Worm (Caenorhabditis elegans) whole organism, early embryonic: ENCODE data around the gene H43E16.1.
"Not testable (repeated sequence)": the region's sequence is repeated elsewhere in the genome, so short reads cannot be mapped to it uniquely, and the experiment has no call there.

Experiments used
- B0310.2 ChIP-seq: sonication (generic microtip); optimal IDR thresholded peaks from 2 replicates; lab custom pipeline; 2016; ENCODE audit warnings: mild to moderate bottlenecking, missing genetic modification characterization, missing compliant biosample characterization
- F13C5.2 ChIP-seq: sonication (generic microtip); optimal IDR thresholded peaks from 2 replicates; lab custom pipeline; 2017; ENCODE audit warnings: mild to moderate bottlenecking, missing genetic modification characterization, inconsistent platforms, missing compliant biosample characterization
- aly-1 ChIP-seq: sonication (generic microtip); optimal IDR thresholded peaks from 2 replicates; lab custom pipeline; 2016; ENCODE audit warnings: missing genetic modification characterization, missing compliant biosample characterization
- ama-1 ChIP-seq: fragments of 150-350 bp; optimal IDR thresholded peaks from 2 replicates; lab custom pipeline; 2014
- ceh-13 ChIP-seq: fragments of 200-800 bp; sonication (Bioruptor generic); optimal IDR thresholded peaks from 2 replicates; lab custom pipeline; 2018; ENCODE audit warnings: mild to moderate bottlenecking, missing genetic modification characterization, missing compliant biosample characterization
- ceh-36 ChIP-seq: sonication (generic microtip); optimal IDR thresholded peaks from 2 replicates; lab custom pipeline; 2016; ENCODE audit warnings: missing genetic modification characterization, inconsistent platforms, missing compliant biosample characterization
- ets-7 ChIP-seq: sonication (generic microtip); optimal IDR thresholded peaks from 2 replicates; lab custom pipeline; 2016; ENCODE audit warnings: missing genotype, missing genetic modification characterization, missing compliant biosample characterization
- flt-1 ChIP-seq: fragments of 200-800 bp; sonication (Bioruptor generic); IDR thresholded peaks from 2 replicates; pipeline ENCODE4 v1.3.6; 2022; ENCODE audit warnings: missing genetic modification characterization, missing compliant biosample characterization
- hmbx-1 ChIP-seq: sonication (generic microtip); optimal IDR thresholded peaks from 2 replicates; lab custom pipeline; 2016; ENCODE audit warnings: mild to moderate bottlenecking, missing genetic modification characterization, missing compliant biosample characterization
- hmg-4 ChIP-seq: fragments of 200-800 bp; sonication (Bioruptor generic); optimal IDR thresholded peaks from 2 replicates; lab custom pipeline; 2018; ENCODE audit warnings: mild to moderate bottlenecking, missing genetic modification characterization, missing compliant biosample characterization
- hnd-1 ChIP-seq: sonication (generic microtip); optimal IDR thresholded peaks from 2 replicates; lab custom pipeline; 2016; ENCODE audit warnings: missing genetic modification characterization, missing compliant biosample characterization
- pes-1 ChIP-seq: fragments of 200-800 bp; sonication (Bioruptor generic); IDR thresholded peaks from 2 replicates; pipeline ENCODE4 v1.3.6; 2022; ENCODE audit warnings: missing genetic modification reagents, missing genetic modification characterization, missing compliant biosample characterization
- scrt-1 ChIP-seq: fragments of 200-800 bp; sonication (Bioruptor generic); IDR thresholded peaks from 2 replicates; pipeline ENCODE4 v1.3.6; 2022; ENCODE audit warnings: missing genetic modification characterization, missing compliant biosample characterization
- sea-1 ChIP-seq: fragments of 200-800 bp; sonication (Bioruptor generic); conservative IDR thresholded peaks from 2 replicates; pipeline ENCODE4 v1.3.6; 2022; ENCODE audit warnings: missing genetic modification characterization, missing compliant biosample characterization
- tbx-11 ChIP-seq: fragments of 200-800 bp; sonication (Bioruptor generic); IDR thresholded peaks from 2 replicates; pipeline ENCODE4 v1.3.6; 2022; ENCODE audit warnings: missing genetic modification characterization, missing compliant biosample characterization
- tbx-37 ChIP-seq: fragments of 200-800 bp; sonication (Bioruptor generic); conservative IDR thresholded peaks from 2 replicates; pipeline ENCODE4 v1.3.6; 2022; ENCODE audit warnings: missing genetic modification reagents, missing genetic modification characterization, missing compliant biosample characterization
- tra-4 ChIP-seq: sonication (generic microtip); optimal IDR thresholded peaks from 2 replicates; lab custom pipeline; 2017; ENCODE audit warnings: missing genetic modification characterization, missing compliant biosample characterization

Gene H43E16.1

DNA sequence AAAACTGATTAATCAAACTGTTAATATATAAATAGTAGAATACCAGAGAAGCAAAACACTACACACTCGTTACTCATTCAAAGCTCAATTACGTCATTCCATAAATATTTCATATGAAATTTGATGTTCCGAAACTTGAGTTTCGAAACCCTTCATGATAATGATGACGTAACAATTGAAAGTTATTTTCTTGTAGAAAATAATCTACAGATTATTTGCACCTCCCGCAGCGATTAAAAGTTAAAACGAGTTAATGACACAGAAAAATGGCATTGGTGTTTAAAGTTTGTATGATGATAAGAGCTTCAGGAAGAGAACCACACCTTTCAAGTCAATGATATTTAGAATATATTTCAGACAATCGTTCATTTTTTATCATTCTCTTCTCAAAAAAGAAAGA is at the start of gene H43E16.1:
TSS of gene H43E16.1 (plus strand) at position 375 of the 400 bp plus-strand sequence.
- TF ChIP-seq hmg-4 = no peak
- no peak for TF ChIP-seq ceh-13 (GFP tag; lab: Kevin White, UChicago)
- no peak for TF ChIP-seq tbx-11 (GFP tag; lab: Robert Waterston, UW)
- no peak for TF ChIP-seq tra-4 (tag; lab: Kevin White, UChicago)
- TF ChIP-seq flt-1 = no peak
- no peak for TF ChIP-seq F13C5.2
- TF ChIP-seq hnd-1 (tag; lab: Kevin White, UChicago) = no peak
- TF ChIP-seq ama-1 (lab: Kevin White, UChicago) = no peak
- TF ChIP-seq aly-1 (tag; lab: Kevin White, UChicago) = no peak
- no peak for TF ChIP-seq scrt-1 (GFP tag; lab: Robert Waterston, UW)
- no peak for TF ChIP-seq B0310.2 (tag; lab: Kevin White, UChicago)

DNA sequence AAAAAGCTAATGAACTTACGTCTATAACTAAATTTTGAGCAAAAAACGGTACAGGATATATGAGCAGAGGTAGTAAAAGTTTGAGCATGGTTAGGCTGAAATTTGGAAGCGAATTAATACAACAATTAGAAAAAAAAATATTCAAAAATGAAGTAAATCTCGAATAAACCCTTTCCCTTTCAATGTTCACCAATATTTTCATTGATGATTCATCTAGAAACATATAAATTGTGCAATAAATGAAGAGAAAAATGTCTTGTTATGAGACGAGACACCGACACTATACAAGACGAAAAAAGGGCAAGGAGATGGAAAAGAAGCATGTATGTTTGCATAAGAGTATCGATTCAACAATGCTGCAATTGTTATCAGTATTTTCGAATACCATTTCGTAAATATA is 48.8 kb upstream of the H43E16.1 start, which contains the start of gene F54H5.14:
TSS of gene F54H5.14 (minus strand) at position 101 of the 400 bp plus-strand sequence.
- no peak for TF ChIP-seq tra-4 (tag; lab: Kevin White, UChicago)
- no peak for TF ChIP-seq pes-1 (GFP tag; lab: Robert Waterston, UW)
- no peak for TF ChIP-seq hmbx-1 (tag; lab: Kevin White, UChicago)
- no peak for TF ChIP-seq aly-1 (tag; lab: Kevin White, UChicago)
- TF ChIP-seq F13C5.2 = no peak
- TF ChIP-seq ceh-36 (tag; lab: Kevin White, UChicago) = no peak
- no peak for TF ChIP-seq ets-7
- TF ChIP-seq hnd-1 (tag; lab: Kevin White, UChicago) = no peak
- no peak for TF ChIP-seq tbx-11 (GFP tag; lab: Robert Waterston, UW)
- no peak for TF ChIP-seq scrt-1 (GFP tag; lab: Robert Waterston, UW)
- no peak for TF ChIP-seq ceh-13 (GFP tag; lab: Kevin White, UChicago)
- TF ChIP-seq tbx-37 (GFP tag; lab: Robert Waterston, UW) = no peak
- TF ChIP-seq hmg-4 = no peak
- no peak for TF ChIP-seq B0310.2 (tag; lab: Kevin White, UChicago)
- no peak for TF ChIP-seq ama-1 (lab: Kevin White, UChicago)

DNA sequence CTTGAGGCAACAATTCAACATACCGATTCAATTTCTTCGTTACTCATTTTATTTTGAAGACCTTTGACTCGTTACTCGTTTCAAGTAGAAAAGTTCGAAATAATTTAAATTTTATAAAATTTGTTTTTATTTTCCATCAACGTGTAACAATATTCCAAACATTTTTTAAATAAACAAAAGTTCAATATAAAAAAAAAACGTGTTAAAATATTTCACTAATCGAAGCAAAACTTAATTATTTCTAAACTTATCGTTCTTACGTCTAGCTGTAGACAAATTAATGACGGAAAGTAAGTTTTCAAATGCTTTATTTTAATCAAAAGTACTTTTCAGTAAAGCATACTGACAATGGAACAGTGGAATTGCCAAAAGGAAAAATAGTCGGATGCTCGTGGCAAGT is 46.9 kb upstream of the H43E16.1 start, which contains the start of the genes F54H5.5 and F54H5.2:
TSS of gene F54H5.5 (minus strand) at position 101 of the 400 bp plus-strand sequence.
TSS of gene F54H5.2 (plus strand) at position 303 of the 400 bp plus-strand sequence.
- TF ChIP-seq scrt-1 (GFP tag; lab: Robert Waterston, UW); aly-1 (tag; lab: Kevin White, UChicago); ceh-36 (tag; lab: Kevin White, UChicago): not testable (repeated sequence)

DNA sequence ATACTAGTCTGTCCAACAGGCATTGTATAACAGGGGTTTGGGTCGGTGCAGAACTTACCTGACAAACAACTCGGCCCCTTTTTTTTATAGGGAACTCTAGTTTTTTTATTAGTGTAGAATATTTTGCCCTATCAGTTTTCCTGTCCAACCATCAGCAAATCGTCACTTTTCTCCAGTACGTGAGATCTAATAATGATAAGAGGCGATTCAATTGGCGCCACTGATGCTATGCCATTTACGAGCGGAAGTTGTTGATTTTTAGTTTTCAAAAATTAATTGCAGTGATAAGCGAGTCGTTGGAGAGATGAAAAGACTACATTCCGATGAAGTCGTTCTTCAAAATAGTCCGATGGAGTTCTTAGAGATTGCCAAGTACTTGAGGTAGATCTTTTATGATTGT is 45.7 kb upstream of the H43E16.1 start:
- TF ChIP-seq sea-1 (GFP tag; lab: Robert Waterston, UW) = no peak
- TF ChIP-seq ama-1 (lab: Kevin White, UChicago) = no peak
- no peak for TF ChIP-seq ceh-36 (tag; lab: Kevin White, UChicago)
- TF ChIP-seq pes-1 (GFP tag; lab: Robert Waterston, UW) = no peak
- TF ChIP-seq aly-1 (tag; lab: Kevin White, UChicago) = no peak
- no peak for TF ChIP-seq ceh-13 (GFP tag; lab: Kevin White, UChicago)
- no peak for TF ChIP-seq scrt-1 (GFP tag; lab: Robert Waterston, UW)
- TF ChIP-seq ets-7 = no peak
- TF ChIP-seq hmbx-1 (tag; lab: Kevin White, UChicago) = no peak
- TF ChIP-seq B0310.2 (tag; lab: Kevin White, UChicago) = no peak
- TF ChIP-seq hmg-4 = no peak

DNA sequence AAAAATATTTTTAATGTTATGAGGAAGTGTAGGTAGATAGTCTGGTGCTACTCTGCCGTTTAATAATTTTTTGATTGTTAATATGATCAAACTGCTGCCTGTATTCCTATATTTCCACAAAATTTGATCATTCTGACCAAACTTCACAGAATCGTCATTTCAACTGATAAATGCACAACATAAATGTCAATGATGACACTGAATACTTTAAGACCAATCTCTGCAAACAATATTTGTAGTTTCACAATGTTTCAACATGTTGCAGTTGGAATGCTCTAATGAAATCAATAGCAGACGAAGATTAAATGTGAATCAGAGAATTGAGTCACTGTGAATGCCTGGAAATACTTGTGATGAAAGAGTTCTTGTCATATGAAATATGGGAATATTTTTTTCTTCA is 44.3 kb upstream of the H43E16.1 start:
- TF ChIP-seq tbx-37 (GFP tag; lab: Robert Waterston, UW) (no peak), pes-1 (GFP tag; lab: Robert Waterston, UW) (no peak), hmg-4 (no peak), hnd-1 (tag; lab: Kevin White, UChicago) (no peak), tra-4 (tag; lab: Kevin White, UChicago) (no peak), scrt-1 (GFP tag; lab: Robert Waterston, UW) (no peak), aly-1 (tag; lab: Kevin White, UChicago) (no peak)

DNA sequence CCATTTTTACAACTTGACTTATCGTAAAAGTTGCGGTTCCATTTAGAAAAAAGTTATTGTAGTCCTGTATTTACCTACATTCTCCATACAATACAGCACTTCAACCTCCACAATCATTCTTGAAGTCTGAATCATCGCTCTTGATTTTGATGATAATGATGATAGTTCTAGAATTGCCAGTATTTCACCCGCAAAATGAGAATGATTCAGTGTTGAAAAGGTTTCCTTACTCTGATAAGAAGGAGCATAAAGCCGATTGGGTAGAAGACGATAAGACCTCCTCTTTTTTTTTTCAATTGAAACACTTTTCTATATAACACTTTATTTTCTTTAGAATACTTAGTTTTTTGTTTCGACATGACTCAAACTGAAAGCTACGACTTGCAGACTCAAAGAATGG is 43.3 kb upstream of the H43E16.1 start, which contains the start of gene T19D12.4:
TSS of gene T19D12.4 (plus strand) at position 295 of the 400 bp plus-strand sequence.
- TF ChIP-seq flt-1 (no peak), aly-1 (tag; lab: Kevin White, UChicago) (no peak), B0310.2 (tag; lab: Kevin White, UChicago) (no peak), hnd-1 (tag; lab: Kevin White, UChicago) (no peak), pes-1 (GFP tag; lab: Robert Waterston, UW) (no peak), tbx-11 (GFP tag; lab: Robert Waterston, UW) (no peak), hmg-4 (no peak), hmbx-1 (tag; lab: Kevin White, UChicago) (no peak), ceh-13 (GFP tag; lab: Kevin White, UChicago) (no peak), ets-7 (no peak), tbx-37 (GFP tag; lab: Robert Waterston, UW) (no peak), F13C5.2 (no peak), ceh-36 (tag; lab: Kevin White, UChicago) (no peak), sea-1 (GFP tag; lab: Robert Waterston, UW) (no peak), ama-1 (lab: Kevin White, UChicago) (no peak), scrt-1 (GFP tag; lab: Robert Waterston, UW) (no peak), tra-4 (tag; lab: Kevin White, UChicago) (no peak)

DNA sequence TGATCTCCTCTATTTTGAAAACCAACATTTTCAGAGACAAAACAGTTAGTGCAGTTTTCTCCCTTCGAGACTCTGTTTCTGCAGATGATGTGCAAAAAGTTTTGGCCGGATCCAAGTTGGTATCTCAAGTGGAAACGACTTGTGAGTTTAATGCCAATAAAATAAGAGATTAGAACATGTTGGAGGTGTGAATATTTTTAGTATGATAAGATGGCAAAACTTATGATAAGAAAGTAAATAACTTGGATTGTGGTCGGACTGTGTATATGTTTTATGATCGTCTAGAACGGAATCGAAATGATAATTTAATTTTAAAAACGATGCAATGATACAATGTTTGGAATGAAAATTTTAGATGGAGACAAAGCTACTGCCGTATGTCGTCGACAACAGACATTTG is 42.1 kb upstream of the H43E16.1 start:
- TF ChIP-seq F13C5.2 (no peak), tbx-11 (GFP tag; lab: Robert Waterston, UW) (no peak), tra-4 (tag; lab: Kevin White, UChicago) (no peak), B0310.2 (tag; lab: Kevin White, UChicago) (no peak), ceh-13 (GFP tag; lab: Kevin White, UChicago) (no peak), aly-1 (tag; lab: Kevin White, UChicago) (no peak)
